Fruit fly (Drosophila melanogaster): ENCODE measurements around the gene Ndf.

dm6 chr2L:10003593-10003992, at the start of gene Ndf:
- TF ChIP-seq Sin3A (optimal IDR thresholded peaks at IDR 0.05) = no peak
- no peak for TF ChIP-seq z (GFP tag; IDR thresholded peaks at IDR 0.05)
- no peak for TF ChIP-seq Atf-2 (GFP tag; optimal IDR thresholded peaks at IDR 0.05)
- peak; percentile 63; the same call in 1 of the 3 replicates for TF ChIP-seq mld (GFP tag; IDR thresholded peaks at IDR 0.05; ENCODE audit: partially characterized antibody)
- TF ChIP-seq cwo (GFP tag; optimal IDR thresholded peaks at IDR 0.05) = peak; percentile 31
- TF ChIP-seq bab2 (GFP tag; optimal IDR thresholded peaks at IDR 0.05) = peak; percentile 39
- TF ChIP-seq CG3407 (GFP tag; optimal IDR thresholded peaks at IDR 0.05) = peak; percentile 43
- TF ChIP-seq Dp (GFP tag; optimal IDR thresholded peaks at IDR 0.05) = peak; percentile 48
